Fruit fly (Drosophila melanogaster) whole organism, embryonic: ENCODE data around the gene CG15891.

Experiments
- Adf1 ChIP-seq: fragments of 200-800 bp; sonication (Bioruptor generic); IDR thresholded peaks from 2 replicates; pipeline ENCODE4 v1.3.6; 2022; ENCODE audit warnings: missing biosample characterization, missing genetic modification characterization
- Bgb ChIP-seq: fragments of 200-800 bp; sonication (Bioruptor generic); IDR thresholded peaks from 2 replicates; pipeline ENCODE4 v1.3.6; 2022; ENCODE audit warnings: missing biosample characterization, missing genetic modification characterization; ENCODE audit not compliant: partially characterized antibody
- CG10654 ChIP-seq: fragments of 200-800 bp; sonication (Bioruptor generic); optimal IDR thresholded peaks from 2 replicates; lab custom pipeline; 2016; ENCODE audit warnings: missing biosample characterization, missing genetic modification characterization
- CG10959 ChIP-seq: fragments of 200-800 bp; sonication (Bioruptor generic); IDR thresholded peaks from 2 replicates; pipeline ENCODE4 v1.3.6; 2022; ENCODE audit warnings: missing biosample characterization, missing genetic modification characterization
- CG11456 ChIP-seq: fragments of 200-800 bp; sonication (Bioruptor generic); IDR thresholded peaks from 3 replicates; pipeline ENCODE4 v1.3.6; 2022; ENCODE audit warnings: missing biosample characterization, missing genetic modification characterization
- CG1233 ChIP-seq: fragments of 200-800 bp; sonication (Bioruptor generic); optimal IDR thresholded peaks from 4 replicates; lab custom pipeline; 2018; ENCODE audit warnings: missing biosample characterization, mild to moderate bottlenecking, missing genetic modification characterization
- CG13624 ChIP-seq: fragments of 200-800 bp; sonication (Bioruptor generic); optimal IDR thresholded peaks from 2 replicates; lab custom pipeline; 2016; ENCODE audit warnings: missing biosample characterization, missing genetic modification characterization
- CG14441 ChIP-seq: fragments of 200-800 bp; sonication (Bioruptor generic); IDR thresholded peaks from 2 replicates; pipeline ENCODE4 v1.3.6; 2022; ENCODE audit warnings: missing biosample characterization, missing genetic modification characterization
- CG1529 ChIP-seq: fragments of 200-800 bp; sonication (Bioruptor generic); optimal IDR thresholded peaks from 3 replicates; lab custom pipeline; 2018; ENCODE audit warnings: missing biosample characterization, missing genetic modification characterization
- CG15479 ChIP-seq: fragments of 200-800 bp; sonication (Bioruptor generic); optimal IDR thresholded peaks from 3 replicates; lab custom pipeline; 2019; ENCODE audit warnings: missing biosample characterization, mild to moderate bottlenecking, missing genetic modification characterization, moderate library complexity
- CG17829 ChIP-seq: fragments of 200-800 bp; optimal IDR thresholded peaks from 2 replicates; lab custom pipeline; 2019; ENCODE audit warnings: missing biosample characterization, mild to moderate bottlenecking, missing genetic modification characterization, moderate library complexity
- CG1832 ChIP-seq: fragments of 200-800 bp; sonication (Bioruptor generic); optimal IDR thresholded peaks from 2 replicates; lab custom pipeline; 2017; ENCODE audit warnings: missing biosample characterization, mild to moderate bottlenecking, missing genetic modification characterization, inconsistent platforms
- CG30403 ChIP-seq: fragments of 200-800 bp; sonication (Bioruptor generic); optimal IDR thresholded peaks from 3 replicates; lab custom pipeline; 2016; ENCODE audit warnings: missing biosample characterization, missing genetic modification characterization
- CG3065 ChIP-seq: fragments of 200-800 bp; sonication (Bioruptor generic); optimal IDR thresholded peaks from 2 replicates; lab custom pipeline; 2016; ENCODE audit warnings: missing biosample characterization, missing genetic modification characterization
- CG3163 ChIP-seq: fragments of 200-800 bp; sonication (Bioruptor generic); optimal IDR thresholded peaks from 3 replicates; lab custom pipeline; 2016; ENCODE audit warnings: missing biosample characterization, missing genetic modification characterization
- CG3407 ChIP-seq: fragments of 200-800 bp; sonication (Bioruptor generic); optimal IDR thresholded peaks from 2 replicates; lab custom pipeline; 2018; ENCODE audit warnings: missing biosample characterization, mild to moderate bottlenecking, missing genetic modification characterization
- CG3847 ChIP-seq: fragments of 200-800 bp; sonication (Bioruptor generic); IDR thresholded peaks from 2 replicates; pipeline ENCODE4 v1.3.6; 2022; ENCODE audit warnings: missing biosample characterization, missing genetic modification characterization
- CG4730 ChIP-seq: fragments of 200-800 bp; sonication (Bioruptor generic); IDR thresholded peaks from 2 replicates; pipeline ENCODE4 v1.3.6; 2022; ENCODE audit warnings: missing biosample characterization, missing genetic modification characterization
- CG7786 ChIP-seq: fragments of 200-800 bp; sonication (Bioruptor generic); optimal IDR thresholded peaks from 2 replicates; lab custom pipeline; 2016; ENCODE audit warnings: missing biosample characterization, missing genetic modification characterization
- CG9932 ChIP-seq: fragments of 200-800 bp; sonication (Bioruptor generic); IDR thresholded peaks from 2 replicates; pipeline ENCODE4 v1.3.6; 2022; ENCODE audit warnings: missing biosample characterization, missing genetic modification characterization
- Camta ChIP-seq: fragments of 200-800 bp; sonication (Bioruptor generic); optimal IDR thresholded peaks from 2 replicates; lab custom pipeline; 2016; ENCODE audit warnings: missing biosample characterization, missing genetic modification characterization
- Dbx ChIP-seq: fragments of 200-800 bp; sonication (Bioruptor generic); IDR thresholded peaks from 3 replicates; pipeline ENCODE4 v1.3.6; 2022; ENCODE audit warnings: missing biosample characterization, missing genetic modification characterization
- Doc3 ChIP-seq: fragments of 200-800 bp; sonication (Bioruptor generic); IDR thresholded peaks from 3 replicates; pipeline ENCODE4 v1.3.6; 2022; ENCODE audit warnings: missing biosample characterization, missing genetic modification characterization; ENCODE audit not compliant: partially characterized antibody
- Dp ChIP-seq: fragments of 200-800 bp; sonication (Bioruptor generic); optimal IDR thresholded peaks from 2 replicates; lab custom pipeline; 2018; ENCODE audit warnings: missing biosample characterization, mild to moderate bottlenecking, missing genetic modification characterization, moderate library complexity
- Ets65A ChIP-seq: fragments of 200-800 bp; sonication (Bioruptor generic); peaks from one replicate; lab custom pipeline; 2016; ENCODE audit warnings: missing biosample characterization, missing genetic modification characterization
- Fer1 ChIP-seq: fragments of 200-800 bp; sonication (Bioruptor generic); optimal IDR thresholded peaks from 2 replicates; lab custom pipeline; 2017; ENCODE audit warnings: missing biosample characterization, mild to moderate bottlenecking, missing genetic modification characterization
- HmgZ ChIP-seq: fragments of 200-800 bp; sonication (Bioruptor generic); optimal IDR thresholded peaks from 2 replicates; lab custom pipeline; 2018; ENCODE audit warnings: missing biosample characterization, mild to moderate bottlenecking, missing genetic modification characterization
- Max ChIP-seq: fragments of 200-800 bp; sonication (Bioruptor generic); optimal IDR thresholded peaks from 2 replicates; lab custom pipeline; 2016; ENCODE audit warnings: missing biosample characterization, mild to moderate bottlenecking, missing genetic modification characterization
- Nf-YA ChIP-seq: fragments of 200-800 bp; sonication (Bioruptor generic); IDR thresholded peaks from 2 replicates; pipeline ENCODE4 v1.3.6; 2022; ENCODE audit warnings: missing biosample characterization, missing genetic modification characterization
- Oaz ChIP-seq: fragments of 200-800 bp; sonication (Bioruptor generic); IDR thresholded peaks from 2 replicates; pipeline ENCODE4 v1.3.6; 2022; ENCODE audit warnings: missing biosample characterization, missing genetic modification characterization
- Sox100B ChIP-seq: fragments of 200-800 bp; sonication (Bioruptor generic); optimal IDR thresholded peaks from 3 replicates; lab custom pipeline; 2018; ENCODE audit warnings: missing biosample characterization, mild to moderate bottlenecking, missing genetic modification characterization
- Stat92E ChIP-seq, 3 experiments: fragments of >200 bp in 2 of 3; fragments of 200-800 bp in 1 of 3; sonication (Bioruptor generic) in 1 of 3; optimal IDR thresholded peaks; 2 replicates each; lab custom pipeline; 2017 to 2019; ENCODE audit warnings: missing biosample characterization in 3 of 3, missing genetic modification characterization in 3 of 3, mild to moderate bottlenecking in 1 of 3, moderate library complexity in 1 of 3
- fd3F ChIP-seq: fragments of 200-800 bp; sonication (Bioruptor generic); optimal IDR thresholded peaks from 2 replicates; lab custom pipeline; 2018; ENCODE audit warnings: missing biosample characterization, mild to moderate bottlenecking, missing genetic modification characterization, moderate library complexity
- fd64A ChIP-seq: fragments of 200-800 bp; sonication (Bioruptor generic); optimal IDR thresholded peaks from 3 replicates; lab custom pipeline; 2018; ENCODE audit warnings: missing biosample characterization, mild to moderate bottlenecking, missing genetic modification characterization
- gcm ChIP-seq: fragments of 200-800 bp; sonication (Bioruptor generic); optimal IDR thresholded peaks from 2 replicates; lab custom pipeline; 2019; ENCODE audit warnings: missing biosample characterization, mild to moderate bottlenecking, missing genetic modification characterization, moderate library complexity
- gem ChIP-seq: fragments of 200-800 bp; sonication (Bioruptor generic); optimal IDR thresholded peaks from 2 replicates; lab custom pipeline; 2019; ENCODE audit warnings: missing biosample characterization, mild to moderate bottlenecking, missing genetic modification characterization, moderate library complexity
- gro ChIP-seq: fragments of 200-800 bp; sonication (Bioruptor generic); optimal IDR thresholded peaks from 2 replicates; lab custom pipeline; 2016; ENCODE audit warnings: missing biosample characterization, missing genetic modification characterization
- mld ChIP-seq: fragments of 200-800 bp; sonication (Bioruptor generic); IDR thresholded peaks from 3 replicates; pipeline ENCODE4 v1.3.6; 2022; ENCODE audit warnings: missing biosample characterization, missing genetic modification characterization; ENCODE audit not compliant: partially characterized antibody
- p53 ChIP-seq: fragments of 200-800 bp; sonication (Bioruptor generic); optimal IDR thresholded peaks from 2 replicates; lab custom pipeline; 2016; ENCODE audit warnings: missing biosample characterization, missing genetic modification characterization
- peb ChIP-seq: fragments of 200-800 bp; sonication (Bioruptor generic); IDR thresholded peaks from 2 replicates; pipeline ENCODE4 v1.3.6; 2022; ENCODE audit warnings: missing biosample characterization, missing genetic modification characterization
- pita ChIP-seq: fragments of 200-800 bp; sonication (Bioruptor generic); optimal IDR thresholded peaks from 2 replicates; lab custom pipeline; 2017; ENCODE audit warnings: missing biosample characterization, mild to moderate bottlenecking, missing genetic modification characterization
- stwl ChIP-seq: fragments of 200-800 bp; sonication (Bioruptor generic); optimal IDR thresholded peaks from 3 replicates; lab custom pipeline; 2018; ENCODE audit warnings: missing biosample characterization, mild to moderate bottlenecking, missing genetic modification characterization, moderate library complexity
- toy ChIP-seq: fragments of 200-800 bp; sonication (Bioruptor generic); IDR thresholded peaks from 2 replicates; pipeline ENCODE4 v1.3.6; 2022; ENCODE audit warnings: missing biosample characterization, missing genetic modification characterization
- ttk ChIP-seq: fragments of 200-800 bp; sonication (Bioruptor generic); IDR thresholded peaks from 2 replicates; pipeline ENCODE4 v2.1.2; 2022; ENCODE audit warnings: missing biosample characterization, missing genetic modification characterization
- vfl ChIP-seq: fragments of 200-800 bp; sonication (Bioruptor generic); optimal IDR thresholded peaks from 2 replicates; lab custom pipeline; 2016; ENCODE audit warnings: missing biosample characterization, missing genetic modification characterization
- vnd ChIP-seq: fragments of 200-800 bp; sonication (Bioruptor generic); IDR thresholded peaks from 3 replicates; pipeline ENCODE4 v1.3.6; 2022; ENCODE audit warnings: missing biosample characterization, missing genetic modification characterization; ENCODE audit not compliant: partially characterized antibody
- wor ChIP-seq: fragments of 200-800 bp; sonication (Bioruptor generic); IDR thresholded peaks from 2 replicates; pipeline ENCODE4 v1.3.6; 2022; ENCODE audit warnings: missing biosample characterization, missing genetic modification characterization
- yki ChIP-seq: fragments of >200 bp; optimal IDR thresholded peaks from 3 replicates; lab custom pipeline; 2018
- zen2 ChIP-seq: fragments of 200-800 bp; sonication (Bioruptor generic); IDR thresholded peaks from 3 replicates; pipeline ENCODE4 v1.3.6; 2022; ENCODE audit warnings: missing biosample characterization, missing genetic modification characterization; ENCODE audit not compliant: partially characterized antibody

CG15891 gene

dm6 chrX:6330369-6330949, 35.3 kb upstream of the CG15891 start, which contains the start of gene CG42240 (continued):
- TF ChIP-seq Nf-YA (GFP tag; lab: Robert Waterston, UW) (peak; percentile 56; the same call in 1 of the 2 replicates), CG13624 (GFP tag; lab: Kevin White, UChicago) (peak; percentile 63), pita (GFP tag; lab: Kevin White, UChicago) (no peak), CG4730 (peak; percentile 67), zen2 (no peak), CG3407 (GFP tag; lab: Kevin White, UChicago) (peak; percentile 87), Oaz (GFP tag; lab: Robert Waterston, UW) (peak; percentile 71), Adf1 (GFP tag; lab: Robert Waterston, UW) (peak; percentile 21; the same call in 1 of the 2 replicates), CG7786 (peak; percentile 67), stwl (tag; lab: Kevin White, UChicago) (no peak), mld (GFP tag; lab: Robert Waterston, UW) (no peak), CG1233 (GFP tag; lab: Kevin White, UChicago) (peak; percentile 88), gem (tag; lab: Kevin White, UChicago) (peak; percentile 95), CG14441 (GFP tag; lab: Robert Waterston, UW) (peak; percentile 72), Fer1 (GFP tag; lab: Kevin White, UChicago) (peak; percentile 93), wor (GFP tag; lab: Robert Waterston, UW) (peak; percentile 80), fd64A (GFP tag; lab: Kevin White, UChicago) (peak; percentile 73), peb (GFP tag; lab: Robert Waterston, UW) (peak; percentile 65), CG11456 (GFP tag; lab: Robert Waterston, UW) (0 out of 3 replicates have a peak, but pooled peaks have one; percentile 58), Max (GFP tag; lab: Kevin White, UChicago) (peak; percentile 91), HmgZ (peak; percentile 85), vfl (no peak), CG17829 (peak; percentile 92), ttk (GFP tag; lab: Robert Waterston, UW) (peak; percentile 77)

dm6 chrX:6316858-6317474, 21.8 kb upstream of the CG15891 start:
- TF ChIP-seq Camta (GFP tag; lab: Kevin White, UChicago) (no peak), Doc3 (no peak), vnd (GFP tag; lab: Robert Waterston, UW) (no peak), CG3065 (GFP tag; lab: Kevin White, UChicago) (no peak), CG1832 (GFP tag; lab: Kevin White, UChicago) (peak; percentile 18), Dp (GFP tag; lab: Kevin White, UChicago) (no peak), fd3F (peak; percentile 60), CG11456 (GFP tag; lab: Robert Waterston, UW) (peak; percentile 56; the same call in 1 of the 3 replicates), gro (peak; percentile 65), yki (lab: Kevin White, UChicago) (no peak), CG9932 (peak; percentile 69), Bgb (GFP tag; lab: Robert Waterston, UW) (no peak), p53 (GFP tag; lab: Kevin White, UChicago) (no peak), Sox100B (GFP tag; lab: Kevin White, UChicago) (no peak), CG3847 (GFP tag; lab: Robert Waterston, UW) (peak; percentile 67; the same call in 1 of the 2 replicates), CG3163 (GFP tag; lab: Kevin White, UChicago) (peak; percentile 7), Dbx (peak; percentile 73), Stat92E (GFP tag; optimal IDR thresholded peaks at IDR 0.05; lab: Kevin White, UChicago) (no peak), CG30403 (GFP tag; lab: Kevin White, UChicago) (peak; percentile 64), vfl (no peak), CG10654 (GFP tag; lab: Kevin White, UChicago) (peak; percentile 13), CG1529 (GFP tag; lab: Kevin White, UChicago) (peak; percentile 0), CG15479 (no peak), toy (GFP tag; lab: Robert Waterston, UW) (0 out of 2 replicates have a peak, but pooled peaks have one; percentile 16), gcm (GFP tag; lab: Kevin White, UChicago) (no peak), Ets65A (GFP tag; lab: Kevin White, UChicago) (peak; percentile 43), CG10959 (GFP tag; lab: Robert Waterston, UW) (no peak)
